Fruit fly (Drosophila melanogaster): ENCODE data around the gene InR.

- TF ChIP-seq sv (GFP tag; optimal IDR thresholded peaks at IDR 0.05) (no peak), Dif (GFP tag; optimal IDR thresholded peaks at IDR 0.05; ENCODE audit: partially characterized antibody) (no peak), psq (GFP tag; optimal IDR thresholded peaks at IDR 0.05) (peak; percentile 10), Sp1 (GFP tag; optimal IDR thresholded peaks at IDR 0.05) (no peak), CG32264 (GFP tag; optimal IDR thresholded peaks at IDR 0.05) (no peak), GATAd (GFP tag; optimal IDR thresholded peaks at IDR 0.05) (no peak), Hr83 (GFP tag; optimal IDR thresholded peaks at IDR 0.05; ENCODE audit: poor library complexity, severe bottlenecking) (no peak), N (GFP tag; optimal IDR thresholded peaks at IDR 0.05) (no peak), h (GFP tag; optimal IDR thresholded peaks at IDR 0.05) (no peak), br (GFP tag; optimal IDR thresholded peaks at IDR 0.05) (no peak), fru (GFP tag; optimal IDR thresholded peaks at IDR 0.05) (no peak), dmrt93B (GFP tag; optimal IDR thresholded peaks at IDR 0.05) (no peak), usp (GFP tag; optimal IDR thresholded peaks at IDR 0.05) (no peak)
These were observed 34.3 kb upstream of the InR start for dm6 chr3R:21653434-21653833.

Data from whole organism, wandering third instar larva.